Fruit fly (Drosophila melanogaster) whole organism, embryonic: ENCODE measurements around the gene Urm1.

Experiments used
- B-H1 ChIP-seq: fragments of 200-800 bp; sonication (Bioruptor generic); IDR thresholded peaks from 3 replicates; pipeline ENCODE4 v1.3.6; 2022; ENCODE audit warnings: missing biosample characterization, missing genetic modification characterization
- CG10543 ChIP-seq: fragments of 200-800 bp; sonication (Bioruptor generic); optimal IDR thresholded peaks from 3 replicates; lab custom pipeline; 2017; ENCODE audit warnings: missing biosample characterization, mild to moderate bottlenecking, missing genetic modification characterization, moderate library complexity
- CG11247 ChIP-seq: fragments of 200-800 bp; sonication (Bioruptor generic); IDR thresholded peaks from 2 replicates; pipeline ENCODE4 v1.3.6; 2022; ENCODE audit warnings: missing biosample characterization, missing genetic modification characterization
- CG13296 ChIP-seq: fragments of 200-800 bp; sonication (Bioruptor generic); optimal IDR thresholded peaks from 3 replicates; lab custom pipeline; 2018; ENCODE audit warnings: missing biosample characterization, mild to moderate bottlenecking, missing genetic modification characterization
- CG15269 ChIP-seq: fragments of 200-800 bp; sonication (Bioruptor generic); optimal IDR thresholded peaks from 2 replicates; lab custom pipeline; 2018; ENCODE audit warnings: missing biosample characterization, mild to moderate bottlenecking, missing genetic modification characterization, moderate library complexity
- CG15479 ChIP-seq: fragments of 200-800 bp; sonication (Bioruptor generic); optimal IDR thresholded peaks from 3 replicates; lab custom pipeline; 2019; ENCODE audit warnings: missing biosample characterization, mild to moderate bottlenecking, missing genetic modification characterization, moderate library complexity
- CG17912 ChIP-seq: fragments of 200-800 bp; sonication (Bioruptor generic); optimal IDR thresholded peaks from 2 replicates; lab custom pipeline; 2018; ENCODE audit warnings: missing biosample characterization, mild to moderate bottlenecking, missing genetic modification characterization
- CG18599 ChIP-seq: fragments of 200-800 bp; sonication (Bioruptor generic); optimal IDR thresholded peaks from 3 replicates; lab custom pipeline; 2017; ENCODE audit warnings: missing biosample characterization, missing genetic modification characterization, mild to moderate bottlenecking, moderate library complexity, missing genetic modification reagents
- CG2199 ChIP-seq: fragments of 200-800 bp; sonication (Bioruptor generic); IDR thresholded peaks from 3 replicates; pipeline ENCODE4 v1.3.6; 2022; ENCODE audit warnings: missing biosample characterization, missing genetic modification characterization
- CG3065 ChIP-seq: fragments of 200-800 bp; sonication (Bioruptor generic); optimal IDR thresholded peaks from 2 replicates; lab custom pipeline; 2016; ENCODE audit warnings: missing biosample characterization, missing genetic modification characterization
- CG5953 ChIP-seq: fragments of 200-800 bp; sonication (Bioruptor generic); IDR thresholded peaks from 2 replicates; pipeline ENCODE4 v1.3.6; 2022; ENCODE audit warnings: missing biosample characterization, missing genetic modification characterization
- CG6175 ChIP-seq: fragments of 200-800 bp; sonication (Bioruptor generic); IDR thresholded peaks from 3 replicates; pipeline ENCODE4 v1.3.6; 2022; ENCODE audit warnings: missing biosample characterization, missing genetic modification characterization
- CG7271 ChIP-seq: fragments of 200-800 bp; sonication (Bioruptor generic); optimal IDR thresholded peaks from 2 replicates; lab custom pipeline; 2018; ENCODE audit warnings: missing biosample characterization, mild to moderate bottlenecking, missing genetic modification characterization, moderate library complexity
- CG8281 ChIP-seq: fragments of 200-800 bp; sonication (Bioruptor generic); optimal IDR thresholded peaks from 2 replicates; lab custom pipeline; 2018; ENCODE audit warnings: missing biosample characterization, mild to moderate bottlenecking, missing genetic modification characterization, moderate library complexity
- CG9215 ChIP-seq: fragments of 200-800 bp; sonication (Bioruptor generic); IDR thresholded peaks from 2 replicates; pipeline ENCODE4 v1.3.6; 2022; ENCODE audit warnings: missing biosample characterization, missing genetic modification characterization
- Dbx ChIP-seq: fragments of 200-800 bp; sonication (Bioruptor generic); IDR thresholded peaks from 3 replicates; pipeline ENCODE4 v1.3.6; 2022; ENCODE audit warnings: missing biosample characterization, missing genetic modification characterization
- Ets65A ChIP-seq: fragments of 200-800 bp; sonication (Bioruptor generic); peaks from one replicate; lab custom pipeline; 2016; ENCODE audit warnings: missing biosample characterization, missing genetic modification characterization
- Fer2 ChIP-seq: fragments of 200-800 bp; sonication (Bioruptor generic); optimal IDR thresholded peaks from 2 replicates; lab custom pipeline; 2018; ENCODE audit warnings: missing biosample characterization, mild to moderate bottlenecking, missing genetic modification characterization, moderate library complexity
- GATAe ChIP-seq: fragments of 200-800 bp; sonication (Bioruptor generic); conservative IDR thresholded peaks from 2 replicates; pipeline ENCODE4 v1.3.6; 2022; ENCODE audit warnings: missing biosample characterization, missing genetic modification characterization
- H15 ChIP-seq: fragments of 200-800 bp; sonication (Bioruptor generic); IDR thresholded peaks from 3 replicates; pipeline ENCODE4 v1.3.6; 2022; ENCODE audit warnings: missing biosample characterization, missing genetic modification characterization
- Hand ChIP-seq: fragments of 200-800 bp; sonication (Bioruptor generic); optimal IDR thresholded peaks from 2 replicates; lab custom pipeline; 2017; ENCODE audit warnings: mild to moderate bottlenecking, missing biosample characterization, missing genetic modification reagents, missing genetic modification characterization
- HmgZ ChIP-seq: fragments of 200-800 bp; sonication (Bioruptor generic); optimal IDR thresholded peaks from 2 replicates; lab custom pipeline; 2018; ENCODE audit warnings: missing biosample characterization, mild to moderate bottlenecking, missing genetic modification characterization
- Hr51 ChIP-seq, 2 experiments: fragments of 200-800 bp; sonication (Bioruptor generic); optimal IDR thresholded peaks; 2 replicates in 1 of 2; 3 replicates in 1 of 2; lab custom pipeline; 2016 to 2018; ENCODE audit warnings: missing biosample characterization in 2 of 2, missing genetic modification characterization in 2 of 2, mild to moderate bottlenecking in 1 of 2, moderate library complexity in 1 of 2
- Hr78 ChIP-seq, 2 experiments: fragments of 200-800 bp in 1 of 2; fragments of >200 bp in 1 of 2; sonication (Bioruptor generic) in 1 of 2; optimal IDR thresholded peaks; 2 replicates each; lab custom pipeline; 2017 to 2019; ENCODE audit warnings: missing biosample characterization in 2 of 2, missing genetic modification characterization in 2 of 2, mild to moderate bottlenecking in 1 of 2, moderate library complexity in 1 of 2
- MTF-1 ChIP-seq: fragments of 200-800 bp; sonication (Bioruptor generic); optimal IDR thresholded peaks from 2 replicates; lab custom pipeline; 2018; ENCODE audit warnings: missing biosample characterization, mild to moderate bottlenecking, missing genetic modification characterization, borderline replicate concordance
- NfI ChIP-seq: fragments of 200-800 bp; sonication (Bioruptor generic); optimal IDR thresholded peaks from 3 replicates; lab custom pipeline; 2018; ENCODE audit warnings: missing biosample characterization, mild to moderate bottlenecking, missing genetic modification characterization, moderate library complexity
- Rfx ChIP-seq: fragments of 200-800 bp; sonication (Bioruptor generic); IDR thresholded peaks from 2 replicates; pipeline ENCODE4 v1.3.6; 2022; ENCODE audit warnings: missing biosample characterization, missing genetic modification characterization
- Six4 ChIP-seq: fragments of 200-800 bp; sonication (Bioruptor generic); optimal IDR thresholded peaks from 2 replicates; lab custom pipeline; 2016; ENCODE audit warnings: missing biosample characterization, missing genetic modification characterization
- Sry-δ ChIP-seq: fragments of 200-800 bp; sonication (Bioruptor generic); optimal IDR thresholded peaks from 2 replicates; lab custom pipeline; 2016; ENCODE audit warnings: missing biosample characterization, missing genetic modification characterization
- aop ChIP-seq: fragments of 200-800 bp; sonication (Bioruptor generic); IDR thresholded peaks from 2 replicates; pipeline ENCODE4 v1.3.6; 2022; ENCODE audit warnings: missing biosample characterization, missing genetic modification characterization
- ap ChIP-seq: fragments of 200-800 bp; sonication (Bioruptor generic); IDR thresholded peaks from 2 replicates; pipeline ENCODE4 v1.3.6; 2022; ENCODE audit warnings: missing biosample characterization, missing genetic modification characterization
- bbx ChIP-seq: fragments of 200-800 bp; sonication (Bioruptor generic); IDR thresholded peaks from 2 replicates; pipeline ENCODE4 v1.3.6; 2022; ENCODE audit warnings: missing biosample characterization, missing genetic modification characterization; ENCODE audit not compliant: partially characterized antibody
- br ChIP-seq: fragments of >200 bp; optimal IDR thresholded peaks from 2 replicates; lab custom pipeline; 2017
- da ChIP-seq: fragments of 200-800 bp; sonication (Bioruptor generic); optimal IDR thresholded peaks from 2 replicates; lab custom pipeline; 2016; ENCODE audit warnings: missing biosample characterization, missing genetic modification characterization
- dimm ChIP-seq: fragments of 200-800 bp; sonication (Bioruptor generic); IDR thresholded peaks from 2 replicates; pipeline ENCODE4 v1.3.6; 2022; ENCODE audit warnings: missing biosample characterization, missing genetic modification characterization
- dmrt99B ChIP-seq: fragments of 200-800 bp; sonication (Bioruptor generic); optimal IDR thresholded peaks from 2 replicates; lab custom pipeline; 2018; ENCODE audit warnings: missing biosample characterization, mild to moderate bottlenecking, missing genetic modification characterization, moderate library complexity
- en ChIP-seq: fragments of 200-800 bp; sonication (Bioruptor generic); optimal IDR thresholded peaks from 2 replicates; lab custom pipeline; 2016; ENCODE audit warnings: missing biosample characterization, missing genetic modification characterization
- ewg ChIP-seq: fragments of 200-800 bp; sonication (Bioruptor generic); optimal IDR thresholded peaks from 3 replicates; lab custom pipeline; 2017; ENCODE audit warnings: mild to moderate bottlenecking, missing biosample characterization, missing genetic modification reagents, missing genetic modification characterization
- eyg ChIP-seq: fragments of 200-800 bp; sonication (Bioruptor generic); optimal IDR thresholded peaks from 3 replicates; lab custom pipeline; 2016; ENCODE audit warnings: missing biosample characterization, missing genetic modification characterization
- fd96Cb ChIP-seq: fragments of 200-800 bp; sonication (Bioruptor generic); optimal IDR thresholded peaks from 2 replicates; lab custom pipeline; 2018; ENCODE audit warnings: missing biosample characterization, mild to moderate bottlenecking, missing genetic modification characterization, moderate library complexity
- nerfin-2 ChIP-seq: fragments of 200-800 bp; sonication (Bioruptor generic); IDR thresholded peaks from 2 replicates; pipeline ENCODE4 v1.3.6; 2022; ENCODE audit warnings: missing biosample characterization, missing genetic modification characterization; ENCODE audit not compliant: partially characterized antibody
- nom ChIP-seq: fragments of 200-800 bp; sonication (Bioruptor generic); optimal IDR thresholded peaks from 2 replicates; lab custom pipeline; 2017; ENCODE audit warnings: missing biosample characterization, missing genetic modification characterization, mild to moderate bottlenecking, moderate library complexity, missing genetic modification reagents
- org-1 ChIP-seq: fragments of 200-800 bp; sonication (Bioruptor generic); optimal IDR thresholded peaks from 2 replicates; lab custom pipeline; 2017; ENCODE audit warnings: missing biosample characterization, missing genetic modification characterization
- pb ChIP-seq: fragments of 200-800 bp; sonication (Bioruptor generic); optimal IDR thresholded peaks from 3 replicates; lab custom pipeline; 2016; ENCODE audit warnings: missing biosample characterization, missing genetic modification characterization
- rib ChIP-seq: fragments of 200-800 bp; sonication (Bioruptor generic); IDR thresholded peaks from 2 replicates; pipeline ENCODE4 v1.3.6; 2022; ENCODE audit warnings: missing biosample characterization, missing genetic modification characterization
- salm ChIP-seq: fragments of 200-800 bp; sonication (Bioruptor generic); optimal IDR thresholded peaks from 2 replicates; lab custom pipeline; 2018; ENCODE audit warnings: missing biosample characterization, mild to moderate bottlenecking, missing genetic modification characterization
- sna ChIP-seq: fragments of 200-800 bp; sonication (Bioruptor generic); IDR thresholded peaks from 2 replicates; pipeline ENCODE4 v1.3.6; 2022; ENCODE audit warnings: missing biosample characterization, missing genetic modification characterization; ENCODE audit not compliant: partially characterized antibody
- so ChIP-seq: fragments of 200-800 bp; sonication (Bioruptor generic); IDR thresholded peaks from 3 replicates; pipeline ENCODE4 v1.3.6; 2022; ENCODE audit warnings: missing biosample characterization, missing genetic modification characterization
- usp ChIP-seq: fragments of >200 bp; optimal IDR thresholded peaks from 2 replicates; lab custom pipeline; 2017; ENCODE audit warnings: missing biosample characterization, missing genetic modification characterization
- vnd ChIP-seq: fragments of 200-800 bp; sonication (Bioruptor generic); IDR thresholded peaks from 3 replicates; pipeline ENCODE4 v1.3.6; 2022; ENCODE audit warnings: missing biosample characterization, missing genetic modification characterization; ENCODE audit not compliant: partially characterized antibody

Urm1 gene

dm6 chr3L:7634743-7635469 lies 5.3 kb downstream of the Urm1 start (continued):
- no peak for TF ChIP-seq CG11247 (GFP tag; lab: Robert Waterston, UW)
- peak; percentile 71 for TF ChIP-seq dmrt99B
- TF ChIP-seq Sry-δ (GFP tag; lab: Kevin White, UChicago): peak; percentile 6
- TF ChIP-seq Ets65A: peak; percentile 90
- TF ChIP-seq CG9215 (GFP tag; lab: Robert Waterston, UW): no peak
- no peak for TF ChIP-seq salm (tag; lab: Kevin White, UChicago)
- TF ChIP-seq Hand: no peak
- no peak for TF ChIP-seq HmgZ
- no peak for TF ChIP-seq sna
- no peak for TF ChIP-seq CG18599 (GFP tag; lab: Kevin White, UChicago)
- 0 out of 3 replicates have a peak, but pooled peaks have one; percentile 35 for TF ChIP-seq CG2199 (GFP tag; lab: Robert Waterston, UW)
- no peak for TF ChIP-seq CG13296 (GFP tag; lab: Kevin White, UChicago)
- no peak for TF ChIP-seq aop (GFP tag; lab: Robert Waterston, UW)
- no peak for TF ChIP-seq nom
- no peak for TF ChIP-seq br
- no peak for TF ChIP-seq H15 (GFP tag; lab: Robert Waterston, UW)
- no peak for TF ChIP-seq ewg (GFP tag; lab: Kevin White, UChicago)
- no peak for TF ChIP-seq en
- TF ChIP-seq Fer2: no peak
- peak in 1 of 2 experiments; percentile 3 for TF ChIP-seq Hr78 (GFP tag; optimal IDR thresholded peaks at IDR 0.05; lab: Kevin White, UChicago)
- no peak for TF ChIP-seq CG15269
- TF ChIP-seq da (GFP tag; lab: Kevin White, UChicago): no peak
- no peak for TF ChIP-seq nerfin-2 (GFP tag; lab: Robert Waterston, UW)
- TF ChIP-seq CG6175 (GFP tag; lab: Robert Waterston, UW): no peak
- TF ChIP-seq pb (GFP tag; lab: Kevin White, UChicago): peak; percentile 6
- no peak for TF ChIP-seq eyg (GFP tag; lab: Kevin White, UChicago)
- TF ChIP-seq CG10543 (GFP tag; lab: Kevin White, UChicago): no peak
- no peak for TF ChIP-seq rib (GFP tag; lab: Robert Waterston, UW)
- no peak for TF ChIP-seq NfI (GFP tag; lab: Kevin White, UChicago)
- TF ChIP-seq CG7271: no peak
- TF ChIP-seq CG15479: no peak
- no peak for TF ChIP-seq Rfx (GFP tag; lab: Robert Waterston, UW)
- TF ChIP-seq org-1: peak; percentile 2
- no peak for TF ChIP-seq CG5953 (GFP tag; lab: Robert Waterston, UW)
- no peak for TF ChIP-seq dimm (GFP tag; lab: Robert Waterston, UW)
- TF ChIP-seq Six4 (GFP tag; lab: Kevin White, UChicago): peak; percentile 46
- peak; percentile 55 for TF ChIP-seq fd96Cb (tag; lab: Kevin White, UChicago)
- no peak for TF ChIP-seq Dbx (GFP tag; lab: Robert Waterston, UW)
- TF ChIP-seq Hr51 (GFP tag; optimal IDR thresholded peaks at IDR 0.05; lab: Kevin White, UChicago): peak in 1 of 2 experiments; percentile 24
- no peak for TF ChIP-seq B-H1 (GFP tag; lab: Robert Waterston, UW)
- TF ChIP-seq GATAe (GFP tag; lab: Robert Waterston, UW): no peak
- no peak for TF ChIP-seq usp
- 0 out of 2 replicates have a peak, but pooled peaks have one; percentile 9 for TF ChIP-seq ap (GFP tag; lab: Robert Waterston, UW)
- no peak for TF ChIP-seq CG17912 (GFP tag; lab: Kevin White, UChicago)
- TF ChIP-seq MTF-1 (GFP tag; lab: Kevin White, UChicago): no peak
- TF ChIP-seq so (GFP tag; lab: Robert Waterston, UW): no peak
- no peak for TF ChIP-seq vnd (GFP tag; lab: Robert Waterston, UW)
- TF ChIP-seq bbx (GFP tag; lab: Robert Waterston, UW): no peak
- TF ChIP-seq CG3065 (GFP tag; lab: Kevin White, UChicago): no peak
- TF ChIP-seq CG8281 (tag; lab: Kevin White, UChicago): no peak
